Worm (Caenorhabditis elegans) whole organism, midembryonic: ENCODE measurements around the gene ZK177.11.

Source experiments
- T22C8.4 ChIP-seq: fragments of 200-800 bp; sonication (Bioruptor generic); IDR thresholded peaks from 2 replicates; pipeline ENCODE4 v1.3.6; 2022; ENCODE audit warnings: missing genetic modification characterization, missing compliant biosample characterization
- flt-1 ChIP-seq: fragments of 200-800 bp; sonication (Bioruptor generic); IDR thresholded peaks from 2 replicates; pipeline ENCODE4 v1.3.6; 2022; ENCODE audit warnings: missing genetic modification characterization, missing compliant biosample characterization
- med-1 ChIP-seq: sonication (generic microtip); optimal IDR thresholded peaks from 2 replicates; lab custom pipeline; 2017; ENCODE audit warnings: missing genetic modification characterization, mild to moderate bottlenecking, missing compliant biosample characterization, antibody characterized with exemption, missing genetic modification reagents; ENCODE audit not compliant: insufficient read depth
- tab-1 ChIP-seq: fragments of 200-800 bp; sonication (Bioruptor generic); IDR thresholded peaks from 2 replicates; pipeline ENCODE4 v1.3.6; 2022; ENCODE audit warnings: missing genetic modification characterization, missing compliant biosample characterization
- ztf-23 ChIP-seq: fragments of 200-800 bp; sonication (Bioruptor generic); IDR thresholded peaks from 2 replicates; pipeline ENCODE4 v1.3.6; 2022; ENCODE audit warnings: missing genetic modification reagents, missing genetic modification characterization, missing compliant biosample characterization

DNA sequence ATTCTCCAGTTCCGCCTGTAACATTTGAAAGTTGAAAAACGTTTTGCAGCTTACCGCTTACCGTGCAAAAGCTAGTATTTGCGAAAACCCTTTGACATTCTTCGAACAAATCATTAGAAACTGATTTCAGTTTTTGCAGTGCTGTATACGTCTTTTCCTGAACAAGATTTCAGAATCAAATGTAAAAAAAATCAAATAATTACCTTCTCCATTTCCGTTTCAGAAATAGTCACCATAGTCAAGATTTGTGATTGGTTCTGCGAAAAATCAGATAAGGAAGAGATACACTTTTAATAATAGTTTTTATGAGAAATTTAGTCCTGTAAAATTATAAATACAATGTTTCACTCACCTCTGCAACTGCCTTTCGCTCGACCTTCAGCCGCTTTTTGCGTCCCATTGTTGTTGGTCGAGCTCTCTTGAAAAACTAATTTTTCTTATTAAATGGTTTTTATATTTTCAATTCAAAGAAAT, 9.2 kb downstream of the ZK177.11 start, which contains the start of gene C17C3.9:
- TF ChIP-seq T22C8.4 (GFP tag; lab: Robert Waterston, UW) = no peak
- TF ChIP-seq ztf-23 (GFP tag; lab: Robert Waterston, UW) = no peak
- TF ChIP-seq med-1 (GFP tag; lab: Kevin White, UChicago) = no peak
- no peak for TF ChIP-seq tab-1
- no peak for TF ChIP-seq flt-1 (GFP tag; lab: Robert Waterston, UW)
